Fruit fly (Drosophila melanogaster) whole organism, embryonic: Measurements from ENCODE around the gene Tpst.

ENCODE experiments used
- CG33213 ChIP-seq: fragments of 200-800 bp; sonication (Bioruptor generic); optimal IDR thresholded peaks from 3 replicates; lab custom pipeline; 2016; ENCODE audit warnings: missing biosample characterization, missing genetic modification characterization
- CG4820 ChIP-seq: fragments of 200-800 bp; sonication (Bioruptor generic); optimal IDR thresholded peaks from 3 replicates; lab custom pipeline; 2016; ENCODE audit warnings: missing biosample characterization, missing genetic modification characterization
- CG6854 ChIP-seq: fragments of 200-800 bp; sonication (Bioruptor generic); optimal IDR thresholded peaks from 3 replicates; lab custom pipeline; 2017; ENCODE audit warnings: missing biosample characterization, mild to moderate bottlenecking, missing genetic modification characterization
- CoRest ChIP-seq: fragments of 200-800 bp; sonication (Bioruptor generic); optimal IDR thresholded peaks from 3 replicates; lab custom pipeline; 2018; ENCODE audit warnings: missing biosample characterization, mild to moderate bottlenecking, missing genetic modification characterization, moderate library complexity
- MBD-R2 ChIP-seq: fragments of 200-800 bp; sonication (Bioruptor generic); IDR thresholded peaks from 2 replicates; pipeline ENCODE4 v1.3.6; 2022; ENCODE audit warnings: missing biosample characterization, missing genetic modification characterization
- Mrtf ChIP-seq: fragments of 200-800 bp; sonication (Bioruptor generic); IDR thresholded peaks from 3 replicates; pipeline ENCODE4 v1.3.6; 2022; ENCODE audit warnings: missing biosample characterization, missing genetic modification characterization
- al ChIP-seq: fragments of 200-800 bp; sonication (Bioruptor generic); IDR thresholded peaks from 2 replicates; pipeline ENCODE4 v1.3.6; 2022; ENCODE audit warnings: missing biosample characterization, missing genetic modification characterization
- bbx ChIP-seq: fragments of 200-800 bp; sonication (Bioruptor generic); IDR thresholded peaks from 2 replicates; pipeline ENCODE4 v1.3.6; 2022; ENCODE audit warnings: missing biosample characterization, missing genetic modification characterization; ENCODE audit not compliant: partially characterized antibody
- btn ChIP-seq: fragments of 200-800 bp; sonication (Bioruptor generic); optimal IDR thresholded peaks from 2 replicates; lab custom pipeline; 2016; ENCODE audit warnings: missing biosample characterization, missing genetic modification characterization
- sqz ChIP-seq: fragments of 200-800 bp; sonication (Bioruptor generic); optimal IDR thresholded peaks from 3 replicates; lab custom pipeline; 2018; ENCODE audit warnings: missing biosample characterization, mild to moderate bottlenecking, missing genetic modification characterization
- stwl ChIP-seq: fragments of 200-800 bp; sonication (Bioruptor generic); optimal IDR thresholded peaks from 3 replicates; lab custom pipeline; 2018; ENCODE audit warnings: missing biosample characterization, mild to moderate bottlenecking, missing genetic modification characterization, moderate library complexity
- twi ChIP-seq: fragments of 200-800 bp; optimal IDR thresholded peaks from 2 replicates; lab custom pipeline; 2019; ENCODE audit warnings: missing biosample characterization, mild to moderate bottlenecking, missing genetic modification characterization, moderate library complexity

DNA sequence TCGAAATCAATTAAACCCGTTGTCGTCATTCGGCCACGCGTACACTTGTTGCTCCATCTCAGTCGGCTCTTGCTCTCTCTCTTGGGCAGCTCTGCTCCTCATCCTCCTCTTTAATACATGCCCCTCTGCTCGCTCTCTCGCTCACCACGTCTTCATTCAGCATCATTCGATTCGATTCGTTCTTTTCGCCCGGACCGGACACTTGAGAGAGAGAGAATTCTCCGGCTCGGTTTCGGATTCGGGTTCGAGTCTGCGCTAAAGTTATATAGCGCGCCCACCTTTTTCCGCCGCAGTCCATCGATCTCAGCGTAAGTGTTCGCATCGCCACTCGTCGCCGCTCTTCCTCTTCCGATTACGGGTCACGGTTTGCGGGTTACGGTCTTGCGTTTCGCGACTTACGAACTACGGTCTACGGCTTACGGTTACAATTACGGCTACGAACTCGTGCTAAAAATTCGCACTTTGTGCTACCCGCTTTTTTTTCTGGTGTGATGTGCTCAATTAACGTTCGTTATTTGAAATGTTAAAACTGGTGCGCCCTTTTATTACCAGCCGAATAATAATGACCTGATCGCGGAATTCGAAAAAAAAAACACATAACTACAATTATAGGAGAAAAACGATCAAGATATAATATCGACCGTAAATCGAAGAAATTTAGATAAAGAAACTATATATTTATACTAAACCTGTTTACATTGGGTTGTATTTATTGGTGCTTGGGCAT is 78.4 kb downstream of the Tpst start:
- TF ChIP-seq al (GFP tag; lab: Robert Waterston, UW) (no peak), sqz (GFP tag; lab: Kevin White, UChicago) (no peak), CoRest (tag; lab: Kevin White, UChicago) (no peak), stwl (tag; lab: Kevin White, UChicago) (no peak), CG6854 (GFP tag; lab: Kevin White, UChicago) (no peak), twi (no peak), bbx (GFP tag; lab: Robert Waterston, UW) (peak; percentile 28; the same call in 1 of the 2 replicates), MBD-R2 (GFP tag; lab: Robert Waterston, UW) (no peak), Mrtf (no peak), CG4820 (GFP tag; lab: Kevin White, UChicago) (no peak), btn (GFP tag; lab: Kevin White, UChicago) (no peak), CG33213 (GFP tag; lab: Kevin White, UChicago) (no peak)
